Fruit fly (Drosophila melanogaster) whole organism, embryonic: ENCODE results near the gene CG14062.
A peak's percentile ranks its signal among the peaks of the same experiment; 100 is the strongest.

Experiments used
- CG10321 ChIP-seq: fragments of 200-800 bp; sonication (Bioruptor generic); IDR thresholded peaks from 2 replicates; pipeline ENCODE4 v1.3.6; 2022; ENCODE audit warnings: missing biosample characterization, missing genetic modification characterization
- CG10654 ChIP-seq: fragments of 200-800 bp; sonication (Bioruptor generic); optimal IDR thresholded peaks from 2 replicates; lab custom pipeline; 2016; ENCODE audit warnings: missing biosample characterization, missing genetic modification characterization
- CG11085 ChIP-seq: fragments of 200-800 bp; sonication (Bioruptor generic); IDR thresholded peaks from 2 replicates; pipeline ENCODE4 v1.3.6; 2022; ENCODE audit warnings: missing biosample characterization, missing genetic modification characterization
- CG11695 ChIP-seq: fragments of 200-800 bp; sonication (Bioruptor generic); IDR thresholded peaks from 3 replicates; pipeline ENCODE4 v1.3.6; 2022; ENCODE audit warnings: missing biosample characterization, missing genetic modification characterization
- CG12769 ChIP-seq: fragments of 200-800 bp; sonication (Bioruptor generic); optimal IDR thresholded peaks from 2 replicates; lab custom pipeline; 2019; ENCODE audit warnings: missing biosample characterization, mild to moderate bottlenecking, missing genetic modification characterization, moderate library complexity
- CG12942 ChIP-seq: fragments of 200-800 bp; sonication (Bioruptor generic); optimal IDR thresholded peaks from 3 replicates; lab custom pipeline; 2016; ENCODE audit warnings: missing biosample characterization, missing genetic modification characterization
- CG14441 ChIP-seq: fragments of 200-800 bp; sonication (Bioruptor generic); IDR thresholded peaks from 2 replicates; pipeline ENCODE4 v1.3.6; 2022; ENCODE audit warnings: missing biosample characterization, missing genetic modification characterization
- CG15696 ChIP-seq: fragments of 200-800 bp; sonication (Bioruptor generic); optimal IDR thresholded peaks from 2 replicates; lab custom pipeline; 2019; ENCODE audit warnings: missing biosample characterization, mild to moderate bottlenecking, missing genetic modification characterization, moderate library complexity
- CG17385 ChIP-seq: fragments of 200-800 bp; sonication (Bioruptor generic); optimal IDR thresholded peaks from 3 replicates; lab custom pipeline; 2018; ENCODE audit warnings: missing biosample characterization, mild to moderate bottlenecking, missing genetic modification characterization
- CG17802 ChIP-seq: fragments of 200-800 bp; sonication (Bioruptor generic); optimal IDR thresholded peaks from 2 replicates; lab custom pipeline; 2018; ENCODE audit warnings: missing biosample characterization, mild to moderate bottlenecking, missing genetic modification characterization, moderate library complexity
- CG17829 ChIP-seq: fragments of 200-800 bp; optimal IDR thresholded peaks from 2 replicates; lab custom pipeline; 2019; ENCODE audit warnings: missing biosample characterization, mild to moderate bottlenecking, missing genetic modification characterization, moderate library complexity
- CG18262 ChIP-seq: fragments of 200-800 bp; optimal IDR thresholded peaks from 3 replicates; lab custom pipeline; 2019; ENCODE audit warnings: missing biosample characterization, mild to moderate bottlenecking, missing genetic modification characterization, moderate library complexity
- CG2678 ChIP-seq: fragments of 200-800 bp; sonication (Bioruptor generic); optimal IDR thresholded peaks from 3 replicates; lab custom pipeline; 2019; ENCODE audit warnings: missing biosample characterization, mild to moderate bottlenecking, missing genetic modification characterization, moderate library complexity
- CG31365 ChIP-seq: fragments of 200-800 bp; sonication (Bioruptor generic); optimal IDR thresholded peaks from 2 replicates; lab custom pipeline; 2018; ENCODE audit warnings: missing biosample characterization, mild to moderate bottlenecking, missing genetic modification characterization
- CG31441 ChIP-seq: fragments of 200-800 bp; sonication (Bioruptor generic); IDR thresholded peaks from 2 replicates; pipeline ENCODE4 v1.3.6; 2022; ENCODE audit warnings: missing biosample characterization, missing genetic modification characterization
- CG32532 ChIP-seq: fragments of 200-800 bp; sonication (Bioruptor generic); IDR thresholded peaks from 2 replicates; pipeline ENCODE4 v1.3.6; 2022; ENCODE audit warnings: missing biosample characterization, missing genetic modification characterization
- CG4282 ChIP-seq: fragments of 200-800 bp; sonication (Bioruptor generic); optimal IDR thresholded peaks from 2 replicates; lab custom pipeline; 2016; ENCODE audit warnings: missing biosample characterization, missing genetic modification characterization
- CG4707 ChIP-seq: fragments of 200-800 bp; sonication (Bioruptor generic); optimal IDR thresholded peaks from 2 replicates; lab custom pipeline; 2018; ENCODE audit warnings: missing biosample characterization, mild to moderate bottlenecking, missing genetic modification characterization, moderate library complexity
- CG6254 ChIP-seq: fragments of 200-800 bp; sonication (Bioruptor generic); optimal IDR thresholded peaks from 3 replicates; lab custom pipeline; 2017; ENCODE audit warnings: mild to moderate bottlenecking, missing biosample characterization, missing genetic modification reagents, missing genetic modification characterization
- CG7271 ChIP-seq: fragments of 200-800 bp; sonication (Bioruptor generic); optimal IDR thresholded peaks from 2 replicates; lab custom pipeline; 2018; ENCODE audit warnings: missing biosample characterization, mild to moderate bottlenecking, missing genetic modification characterization, moderate library complexity
- CG7556 ChIP-seq: fragments of 200-800 bp; sonication (Bioruptor generic); optimal IDR thresholded peaks from 2 replicates; lab custom pipeline; 2017; ENCODE audit warnings: missing biosample characterization, mild to moderate bottlenecking, missing genetic modification characterization
- CG7963 ChIP-seq: fragments of 200-800 bp; sonication (Bioruptor generic); IDR thresholded peaks from 3 replicates; pipeline ENCODE4 v1.3.6; 2022; ENCODE audit warnings: missing biosample characterization, missing genetic modification characterization; ENCODE audit not compliant: partially characterized antibody
- CG7987 ChIP-seq: fragments of 200-800 bp; sonication (Bioruptor generic); optimal IDR thresholded peaks from 2 replicates; lab custom pipeline; 2018; ENCODE audit warnings: missing biosample characterization, mild to moderate bottlenecking, missing genetic modification characterization, moderate library complexity
- CG8924 ChIP-seq: fragments of 200-800 bp; optimal IDR thresholded peaks from 3 replicates; lab custom pipeline; 2019; ENCODE audit warnings: missing biosample characterization, mild to moderate bottlenecking, missing genetic modification characterization, moderate library complexity
- CTCF ChIP-seq: fragments of 200-800 bp; sonication (Bioruptor generic); optimal IDR thresholded peaks from 2 replicates; lab custom pipeline; 2017; ENCODE audit warnings: missing biosample characterization, mild to moderate bottlenecking, missing genetic modification characterization, moderate library complexity
- Dip2 ChIP-seq: fragments of 200-800 bp; sonication (Bioruptor generic); IDR thresholded peaks from 2 replicates; pipeline ENCODE4 v1.3.6; 2022; ENCODE audit warnings: missing biosample characterization, missing genetic modification characterization
- GATAe ChIP-seq: fragments of 200-800 bp; sonication (Bioruptor generic); conservative IDR thresholded peaks from 2 replicates; pipeline ENCODE4 v1.3.6; 2022; ENCODE audit warnings: missing biosample characterization, missing genetic modification characterization
- Lhr ChIP-seq: fragments of 200-800 bp; sonication (Bioruptor generic); optimal IDR thresholded peaks from 3 replicates; lab custom pipeline; 2017; ENCODE audit warnings: mild to moderate bottlenecking, missing biosample characterization, missing genetic modification reagents, missing genetic modification characterization
- Mrtf ChIP-seq: fragments of 200-800 bp; sonication (Bioruptor generic); IDR thresholded peaks from 3 replicates; pipeline ENCODE4 v1.3.6; 2022; ENCODE audit warnings: missing biosample characterization, missing genetic modification characterization
- TFAM ChIP-seq: fragments of 200-800 bp; sonication (Bioruptor generic); optimal IDR thresholded peaks from 2 replicates; lab custom pipeline; 2017; ENCODE audit warnings: missing biosample characterization, missing genetic modification characterization, inconsistent platforms
- btn ChIP-seq: fragments of 200-800 bp; sonication (Bioruptor generic); optimal IDR thresholded peaks from 2 replicates; lab custom pipeline; 2016; ENCODE audit warnings: missing biosample characterization, missing genetic modification characterization
- cas ChIP-seq: fragments of 200-800 bp; sonication (Bioruptor generic); IDR thresholded peaks from 2 replicates; pipeline ENCODE4 v1.3.6; 2022; ENCODE audit warnings: missing biosample characterization, missing genetic modification characterization
- croc ChIP-seq: fragments of 200-800 bp; sonication (Bioruptor generic); conservative IDR thresholded peaks from 3 replicates; pipeline ENCODE4 v1.3.6; 2022; ENCODE audit warnings: missing biosample characterization, missing genetic modification characterization
- crol ChIP-seq: fragments of 200-800 bp; sonication (Bioruptor generic); IDR thresholded peaks from 2 replicates; pipeline ENCODE4 v1.3.6; 2022; ENCODE audit warnings: missing biosample characterization, missing genetic modification characterization
- da ChIP-seq: fragments of 200-800 bp; sonication (Bioruptor generic); optimal IDR thresholded peaks from 2 replicates; lab custom pipeline; 2016; ENCODE audit warnings: missing biosample characterization, missing genetic modification characterization
- dm ChIP-seq: fragments of 200-800 bp; sonication (Bioruptor generic); optimal IDR thresholded peaks from 3 replicates; lab custom pipeline; 2016; ENCODE audit warnings: missing biosample characterization, missing genetic modification characterization
- dmrt99B ChIP-seq: fragments of 200-800 bp; sonication (Bioruptor generic); optimal IDR thresholded peaks from 2 replicates; lab custom pipeline; 2018; ENCODE audit warnings: missing biosample characterization, mild to moderate bottlenecking, missing genetic modification characterization, moderate library complexity
- fru ChIP-seq: fragments of >200 bp; optimal IDR thresholded peaks from 2 replicates; lab custom pipeline; 2017
- gce ChIP-seq: fragments of 200-800 bp; sonication (Bioruptor generic); IDR thresholded peaks from 3 replicates; pipeline ENCODE4 v1.3.6; 2022; ENCODE audit warnings: missing biosample characterization, missing genetic modification characterization
- gsb ChIP-seq: fragments of 200-800 bp; sonication (Bioruptor generic); IDR thresholded peaks from 2 replicates; pipeline ENCODE4 v1.3.6; 2022; ENCODE audit warnings: missing biosample characterization, missing genetic modification characterization
- h ChIP-seq: fragments of >200 bp; optimal IDR thresholded peaks from 2 replicates; lab custom pipeline; 2017
- her ChIP-seq: fragments of 200-800 bp; sonication (Bioruptor generic); optimal IDR thresholded peaks from 2 replicates; lab custom pipeline; 2016; ENCODE audit warnings: missing biosample characterization, missing genetic modification characterization
- ken ChIP-seq: fragments of 200-800 bp; sonication (Bioruptor generic); IDR thresholded peaks from 3 replicates; pipeline ENCODE4 v1.3.6; 2022; ENCODE audit warnings: missing biosample characterization, missing genetic modification characterization
- kni ChIP-seq: fragments of 200-800 bp; sonication (Bioruptor generic); optimal IDR thresholded peaks from 3 replicates; lab custom pipeline; 2017; ENCODE audit warnings: mild to moderate bottlenecking, missing biosample characterization, missing genetic modification reagents, missing genetic modification characterization
- lbe ChIP-seq: fragments of 200-800 bp; sonication (Bioruptor generic); optimal IDR thresholded peaks from 2 replicates; lab custom pipeline; 2016; ENCODE audit warnings: missing biosample characterization, mild to moderate bottlenecking, missing genetic modification characterization
- oc ChIP-seq: fragments of 200-800 bp; sonication (Bioruptor generic); optimal IDR thresholded peaks from 2 replicates; lab custom pipeline; 2018; ENCODE audit warnings: missing biosample characterization, mild to moderate bottlenecking, missing genetic modification characterization, moderate library complexity
- p53 ChIP-seq: fragments of 200-800 bp; sonication (Bioruptor generic); optimal IDR thresholded peaks from 2 replicates; lab custom pipeline; 2016; ENCODE audit warnings: missing biosample characterization, missing genetic modification characterization
- run ChIP-seq: fragments of 200-800 bp; sonication (Bioruptor generic); optimal IDR thresholded peaks from 3 replicates; lab custom pipeline; 2018; ENCODE audit warnings: missing biosample characterization, mild to moderate bottlenecking, missing genetic modification characterization
- sqz ChIP-seq: fragments of 200-800 bp; sonication (Bioruptor generic); optimal IDR thresholded peaks from 3 replicates; lab custom pipeline; 2018; ENCODE audit warnings: missing biosample characterization, mild to moderate bottlenecking, missing genetic modification characterization
- ttk ChIP-seq: fragments of 200-800 bp; sonication (Bioruptor generic); IDR thresholded peaks from 2 replicates; pipeline ENCODE4 v2.1.2; 2022; ENCODE audit warnings: missing biosample characterization, missing genetic modification characterization
- unpg ChIP-seq: fragments of 200-800 bp; sonication (Bioruptor generic); optimal IDR thresholded peaks from 3 replicates; lab custom pipeline; 2018; ENCODE audit warnings: missing biosample characterization, mild to moderate bottlenecking, missing genetic modification characterization, moderate library complexity
- zfh2 ChIP-seq: fragments of 200-800 bp; sonication (Bioruptor generic); optimal IDR thresholded peaks from 2 replicates; lab custom pipeline; 2016; ENCODE audit warnings: missing biosample characterization, missing genetic modification characterization

The CG14062 gene

dm6 chr3R:28672134-28672533 lies 29.4 kb upstream of the CG14062 start (continued):
- TF ChIP-seq CG10321 (GFP tag; lab: Robert Waterston, UW): peak; percentile 98
- no peak for TF ChIP-seq h (lab: Kevin White, UChicago)
- TF ChIP-seq btn: peak; percentile 81
- TF ChIP-seq CG7556 (GFP tag; lab: Kevin White, UChicago): peak; percentile 42
- TF ChIP-seq lbe: no peak
- peak; percentile 53 for TF ChIP-seq zfh2
- TF ChIP-seq Lhr (GFP tag; lab: Kevin White, UChicago): peak; percentile 91
- peak; percentile 67 for TF ChIP-seq CG17385 (GFP tag; lab: Kevin White, UChicago)
- TF ChIP-seq CG32532 (GFP tag; lab: Robert Waterston, UW): peak; percentile 95
- TF ChIP-seq CG6254: peak; percentile 57
- TF ChIP-seq CG17829 (tag; lab: Kevin White, UChicago): no peak
- peak; percentile 68 for TF ChIP-seq dmrt99B (tag; lab: Kevin White, UChicago)
- TF ChIP-seq gce (GFP tag; lab: Robert Waterston, UW): peak; percentile 89
- TF ChIP-seq CG2678 (tag; lab: Kevin White, UChicago): peak; percentile 70
- TF ChIP-seq ken (GFP tag; lab: Robert Waterston, UW): peak; percentile 83
- TF ChIP-seq gsb: peak; percentile 55; the same call in 1 of the 2 replicates
- 0 out of 2 replicates have a peak, but pooled peaks have one; percentile 30 for TF ChIP-seq Dip2 (GFP tag; lab: Robert Waterston, UW)
- TF ChIP-seq da: peak; percentile 80
- peak; percentile 85 for TF ChIP-seq CG31365 (tag; lab: Kevin White, UChicago)
- TF ChIP-seq ttk (GFP tag; lab: Robert Waterston, UW): peak; percentile 83
- TF ChIP-seq CG4282 (GFP tag; lab: Kevin White, UChicago): peak; percentile 46
- peak; percentile 82 for TF ChIP-seq CG10654 (GFP tag; lab: Kevin White, UChicago)
- no peak; the same call in 1 of the 2 replicates for TF ChIP-seq cas (GFP tag; lab: Robert Waterston, UW)
- peak; percentile 74 for TF ChIP-seq CG7271
- TF ChIP-seq TFAM: peak; percentile 64
- TF ChIP-seq CG15696 (tag; lab: Kevin White, UChicago): peak; percentile 88
- TF ChIP-seq fru: no peak
- no peak for TF ChIP-seq crol
- TF ChIP-seq CG7987 (GFP tag; lab: Kevin White, UChicago): peak; percentile 94
- TF ChIP-seq GATAe (GFP tag; lab: Robert Waterston, UW): no peak
- peak; percentile 81 for TF ChIP-seq CG4707 (GFP tag; lab: Kevin White, UChicago)
- peak; percentile 40 for TF ChIP-seq oc (tag; lab: Kevin White, UChicago)
- TF ChIP-seq kni (GFP tag; lab: Kevin White, UChicago): peak; percentile 55
- TF ChIP-seq unpg (GFP tag; lab: Kevin White, UChicago): peak; percentile 84
- TF ChIP-seq her (GFP tag; lab: Kevin White, UChicago): peak; percentile 87
- TF ChIP-seq CG11695 (GFP tag; lab: Robert Waterston, UW): peak; percentile 47; the same call in 2 of the 3 replicates
- TF ChIP-seq CG18262 (tag; lab: Kevin White, UChicago): peak; percentile 74
- no peak for TF ChIP-seq CG12769
- TF ChIP-seq croc (GFP tag; lab: Robert Waterston, UW): peak; percentile 65; the same call in 2 of the 3 replicates
- TF ChIP-seq run (tag; lab: Kevin White, UChicago): no peak
- peak; percentile 82 for TF ChIP-seq CG14441 (GFP tag; lab: Robert Waterston, UW)
- TF ChIP-seq CG7963 (GFP tag; lab: Robert Waterston, UW): no peak
- peak; percentile 89 for TF ChIP-seq Mrtf (GFP tag; lab: Robert Waterston, UW)
- peak; percentile 74 for TF ChIP-seq CG12942
- TF ChIP-seq CG31441 (GFP tag; lab: Robert Waterston, UW): peak; percentile 65
- TF ChIP-seq CTCF: peak; percentile 99
- no peak for TF ChIP-seq CG8924 (tag; lab: Kevin White, UChicago)
- peak; percentile 31 for TF ChIP-seq sqz (GFP tag; lab: Kevin White, UChicago)
- TF ChIP-seq CG17802 (tag; lab: Kevin White, UChicago): peak; percentile 86
- TF ChIP-seq dm (GFP tag; lab: Kevin White, UChicago): peak; percentile 72
- peak; percentile 79 for TF ChIP-seq CG11085
- TF ChIP-seq p53: peak; percentile 88
